Worm (Caenorhabditis elegans) whole organism, L3 larva: Measurements from ENCODE around the gene srxa-8.
A peak's percentile ranks its signal among the peaks of the same experiment; 100 is the strongest.

ENCODE experiments used
- R02D3.7 ChIP-seq: fragments of 150-350 bp; optimal IDR thresholded peaks from 2 replicates; lab custom pipeline; 2014; ENCODE audit warnings: missing biosample characterization, missing genetic modification characterization
- ama-1 ChIP-seq: fragments of 150-350 bp; optimal IDR thresholded peaks from 2 replicates; lab custom pipeline; 2018
- elt-1 ChIP-seq: fragments of 150-350 bp; optimal IDR thresholded peaks from 2 replicates; lab custom pipeline; 2014; ENCODE audit warnings: missing biosample characterization, missing genetic modification characterization
- elt-3 ChIP-seq, 3 experiments: fragments of 150-350 bp in 1 of 3; sonication (generic microtip) in 2 of 3; optimal IDR thresholded peaks; 2 replicates in 2 of 3; 4 replicates in 1 of 3; lab custom pipeline; 2014 to 2017; ENCODE audit warnings: missing biosample characterization in 3 of 3, missing genetic modification characterization in 3 of 3
- fos-1 ChIP-seq: fragments of 150-350 bp; optimal IDR thresholded peaks from 2 replicates; lab custom pipeline; 2014; ENCODE audit warnings: missing biosample characterization, missing genetic modification characterization
- hmg-11 ChIP-seq: sonication (generic microtip); optimal IDR thresholded peaks from 2 replicates; lab custom pipeline; 2016; ENCODE audit warnings: missing genetic modification characterization, missing compliant biosample characterization
- jun-1 ChIP-seq: fragments of 150-350 bp; optimal IDR thresholded peaks from 2 replicates; lab custom pipeline; 2014; ENCODE audit warnings: missing biosample characterization, missing genetic modification reagents, missing genetic modification characterization
- lin-15B ChIP-seq: fragments of 150-350 bp; optimal IDR thresholded peaks from 2 replicates; lab custom pipeline; 2014; ENCODE audit warnings: missing biosample characterization, missing genetic modification characterization
- mdl-1 ChIP-seq: fragments of 150-350 bp; optimal IDR thresholded peaks from 2 replicates; lab custom pipeline; 2014; ENCODE audit warnings: missing biosample characterization, missing genetic modification characterization
- nhr-11 ChIP-seq: fragments of 150-350 bp; optimal IDR thresholded peaks from 2 replicates; lab custom pipeline; 2014; ENCODE audit warnings: missing biosample characterization, missing genetic modification characterization
- nhr-76 ChIP-seq: fragments of 150-350 bp; sonication (generic microtip); optimal IDR thresholded peaks from 5 replicates; lab custom pipeline; 2014; ENCODE audit warnings: missing biosample characterization, missing genetic modification characterization
- snpc-4 ChIP-seq: fragments of 150-350 bp; optimal IDR thresholded peaks from 2 replicates; lab custom pipeline; 2014; ENCODE audit warnings: missing biosample characterization, missing genetic modification characterization
- unc-62 ChIP-seq: fragments of 150-350 bp; sonication (generic microtip); optimal IDR thresholded peaks from 4 replicates; lab custom pipeline; 2014; ENCODE audit warnings: missing biosample characterization, missing genetic modification reagents, missing genetic modification characterization

DNA sequence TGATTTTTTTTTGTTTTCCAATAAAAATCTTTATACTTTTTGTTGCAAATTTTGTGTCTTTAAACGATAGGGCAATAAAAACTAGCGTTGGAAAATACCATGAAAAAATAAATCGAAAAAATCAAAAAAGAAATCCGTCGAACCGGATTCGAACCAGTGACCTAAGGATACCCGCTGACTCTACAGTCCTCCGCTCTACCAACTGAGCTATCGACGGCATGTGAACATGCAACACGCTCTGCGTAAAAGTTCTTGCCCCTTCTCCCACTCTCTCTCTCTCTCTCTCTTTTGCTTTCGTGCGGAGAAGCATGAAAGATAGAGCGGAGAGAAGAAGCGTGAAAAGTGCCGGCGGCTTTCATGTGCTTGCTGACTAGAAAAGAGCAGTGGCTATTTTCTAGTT, 44.1 kb downstream of the srxa-8 start:
- TF ChIP-seq snpc-4 (tag; lab: Kevin White, UChicago) (no peak), mdl-1 (tag; lab: Kevin White, UChicago) (no peak), nhr-76 (no peak), ama-1 (lab: Kevin White, UChicago) (no peak), R02D3.7 (tag; lab: Kevin White, UChicago) (no peak), jun-1 (peak; percentile 55), fos-1 (tag; lab: Kevin White, UChicago) (no peak), elt-1 (tag; lab: Kevin White, UChicago) (no peak), hmg-11 (tag; lab: Kevin White, UChicago) (peak; percentile 84), unc-62 (peak; percentile 2), lin-15B (tag; lab: Kevin White, UChicago) (no peak), elt-3 (tag; optimal IDR thresholded peaks at IDR 0.05; lab: Kevin White, UChicago) (no peak), nhr-11 (no peak)
